Fruit fly (Drosophila melanogaster): ENCODE results near the gene Tsp26A.

Tsp26A gene

dm6 chr2L:6051212-6051621 is 51.2 kb downstream of the Tsp26A start (continued):
- TF ChIP-seq Rfx (GFP tag; IDR thresholded peaks at IDR 0.05), result peak; percentile 97
- TF ChIP-seq NfI (GFP tag; optimal IDR thresholded peaks at IDR 0.05), result peak; percentile 95
- TF ChIP-seq cwo (GFP tag; optimal IDR thresholded peaks at IDR 0.05), result peak; percentile 94
- TF ChIP-seq CG9609 (GFP tag; optimal IDR thresholded peaks at IDR 0.05), result peak; percentile 88
- peak; percentile 50 for TF ChIP-seq CG9215 (GFP tag; IDR thresholded peaks at IDR 0.05)
- peak; percentile 98 for TF ChIP-seq CG8924 (tag; optimal IDR thresholded peaks at IDR 0.05)
- peak; percentile 32 for TF ChIP-seq zf30C (GFP tag; optimal IDR thresholded peaks at IDR 0.05)
- TF ChIP-seq lov (optimal IDR thresholded peaks at IDR 0.05), result no peak
- TF ChIP-seq lov (GFP tag; IDR thresholded peaks at IDR 0.05), result peak; percentile 89
- TF ChIP-seq tna (GFP tag; IDR thresholded peaks at IDR 0.05; ENCODE audit: partially characterized antibody), result no peak
- TF ChIP-seq Ptx1 (GFP tag; IDR thresholded peaks at IDR 0.05), result peak; percentile 92
- TF ChIP-seq disco-r (GFP tag; optimal IDR thresholded peaks at IDR 0.05), result peak; percentile 87
- TF ChIP-seq Max (GFP tag; optimal IDR thresholded peaks at IDR 0.05), result peak; percentile 95
- TF ChIP-seq twi (tag; optimal IDR thresholded peaks at IDR 0.05), result peak; percentile 89
- TF ChIP-seq Lhr (GFP tag; optimal IDR thresholded peaks at IDR 0.05), result peak; percentile 79
- peak; percentile 87 for TF ChIP-seq kay (GFP tag; optimal IDR thresholded peaks at IDR 0.05)
- TF ChIP-seq knrl (GFP tag; IDR thresholded peaks at IDR 0.05; ENCODE audit: partially characterized antibody), result no peak
- peak; percentile 95 for TF ChIP-seq CG32532 (GFP tag; IDR thresholded peaks at IDR 0.05)
- no peak for TF ChIP-seq CG42726 (GFP tag; IDR thresholded peaks at IDR 0.05; ENCODE audit: partially characterized antibody)
- TF ChIP-seq CG12219 (GFP tag; optimal IDR thresholded peaks at IDR 0.05), result peak; percentile 99
- peak; percentile 90 for TF ChIP-seq Nf-YA (GFP tag; IDR thresholded peaks at IDR 0.05)
- TF ChIP-seq ro (GFP tag; IDR thresholded peaks at IDR 0.05), result peak; percentile 73
- TF ChIP-seq CG33557 (GFP tag; optimal IDR thresholded peaks at IDR 0.05), result peak; percentile 95
- TF ChIP-seq sqz (GFP tag; optimal IDR thresholded peaks at IDR 0.05), result no peak
- no peak for TF ChIP-seq hb (GFP tag; IDR thresholded peaks at IDR 0.05; ENCODE audit: partially characterized antibody)
- TF ChIP-seq CG31388 (GFP tag; optimal IDR thresholded peaks at IDR 0.05), result peak; percentile 71
- peak; percentile 95 for TF ChIP-seq sens-2 (GFP tag; IDR thresholded peaks at IDR 0.05)
- peak; percentile 93 for TF ChIP-seq cg (GFP tag; optimal IDR thresholded peaks at IDR 0.05)
- TF ChIP-seq CG2678 (tag; optimal IDR thresholded peaks at IDR 0.05), result peak; percentile 98
- peak; percentile 57 for TF ChIP-seq pfk (GFP tag; optimal IDR thresholded peaks at IDR 0.05)
- peak; percentile 90 for TF ChIP-seq CG10654 (GFP tag; optimal IDR thresholded peaks at IDR 0.05)
- peak; percentile 90 for TF ChIP-seq CG5245 (GFP tag; optimal IDR thresholded peaks at IDR 0.05)
- peak; percentile 79 for TF ChIP-seq ftz-f1 (GFP tag; optimal IDR thresholded peaks at IDR 0.05)
- peak; percentile 93 for TF ChIP-seq Six4 (GFP tag; optimal IDR thresholded peaks at IDR 0.05)
- TF ChIP-seq CG9932 (GFP tag; IDR thresholded peaks at IDR 0.05), result peak; percentile 87
- TF ChIP-seq CG31224 (GFP tag; IDR thresholded peaks at IDR 0.05), result peak; percentile 78
- no peak for TF ChIP-seq mld (GFP tag; IDR thresholded peaks at IDR 0.05; ENCODE audit: partially characterized antibody)
- peak; percentile 88 for TF ChIP-seq CG8359 (GFP tag; optimal IDR thresholded peaks at IDR 0.05; ENCODE audit: borderline replicate concordance)
- TF ChIP-seq onecut (GFP tag; IDR thresholded peaks at IDR 0.05), result peak; percentile 95
- TF ChIP-seq CG2120 (GFP tag; optimal IDR thresholded peaks at IDR 0.05), result peak; percentile 95
- TF ChIP-seq amos (GFP tag; IDR thresholded peaks at IDR 0.05; ENCODE audit: partially characterized antibody), result no peak
- TF ChIP-seq schlank (tag; optimal IDR thresholded peaks at IDR 0.05), result peak; percentile 95
- TF ChIP-seq CG32767 (GFP tag; IDR thresholded peaks at IDR 0.05), result peak; percentile 93
- TF ChIP-seq CG2712 (tag; optimal IDR thresholded peaks at IDR 0.05), result peak; percentile 98
- peak; percentile 89 for TF ChIP-seq CG4707 (GFP tag; optimal IDR thresholded peaks at IDR 0.05)
- peak; percentile 96 for TF ChIP-seq sug (tag; optimal IDR thresholded peaks at IDR 0.05)
- TF ChIP-seq CG11456 (GFP tag; IDR thresholded peaks at IDR 0.05), result peak; percentile 93
- TF ChIP-seq Usf (GFP tag; optimal IDR thresholded peaks at IDR 0.05), result peak; percentile 75
- TF ChIP-seq CG10274 (GFP tag; optimal IDR thresholded peaks at IDR 0.05), result peak; percentile 84
- peak; percentile 78 for TF ChIP-seq Myb (GFP tag; optimal IDR thresholded peaks at IDR 0.05)
- TF ChIP-seq CG16863 (GFP tag; optimal IDR thresholded peaks at IDR 0.05), result peak; percentile 95
